Worm (Caenorhabditis elegans) whole organism, L3 larva: ENCODE results near the gene W01B6.6.

Experiments used
- egl-27 ChIP-seq: sonication (generic microtip); optimal IDR thresholded peaks from 4 replicates; lab custom pipeline; 2017; ENCODE audit warnings: missing biosample characterization, missing genetic modification reagents, missing genetic modification characterization
- fkh-10 ChIP-seq: sonication (generic microtip); optimal IDR thresholded peaks from 2 replicates; lab custom pipeline; 2017; ENCODE audit warnings: missing biosample characterization, missing genetic modification reagents, missing genetic modification characterization
- fos-1 ChIP-seq: fragments of 150-350 bp; optimal IDR thresholded peaks from 2 replicates; lab custom pipeline; 2014; ENCODE audit warnings: missing biosample characterization, missing genetic modification characterization
- jun-1 ChIP-seq: fragments of 150-350 bp; optimal IDR thresholded peaks from 2 replicates; lab custom pipeline; 2014; ENCODE audit warnings: missing biosample characterization, missing genetic modification reagents, missing genetic modification characterization
- lin-39 ChIP-seq: fragments of 150-350 bp; optimal IDR thresholded peaks from 2 replicates; lab custom pipeline; 2018; ENCODE audit warnings: missing biosample characterization, missing genetic modification reagents, missing genetic modification characterization
- nhr-12 ChIP-seq: fragments of 150-350 bp; optimal IDR thresholded peaks from 2 replicates; lab custom pipeline; 2014; ENCODE audit warnings: missing biosample characterization, missing genetic modification characterization
- nhr-28 ChIP-seq: fragments of 150-350 bp; optimal IDR thresholded peaks from 2 replicates; lab custom pipeline; 2014; ENCODE audit warnings: missing biosample characterization, missing genetic modification characterization
- pha-4 ChIP-seq: fragments of 150-350 bp; optimal IDR thresholded peaks from 2 replicates; lab custom pipeline; 2014; ENCODE audit warnings: missing biosample characterization, missing genetic modification reagents, missing genetic modification characterization
- skn-1 ChIP-seq: fragments of 150-350 bp; optimal IDR thresholded peaks from 2 replicates; lab custom pipeline; 2014; ENCODE audit warnings: missing biosample characterization, missing genetic modification characterization
- ztf-11 ChIP-seq: fragments of 150-350 bp; optimal IDR thresholded peaks from 2 replicates; lab custom pipeline; 2014; ENCODE audit warnings: missing biosample characterization, missing genetic modification characterization

ce11 chrIV:10075034-10075510 lies 5.8 kb upstream of the W01B6.6 start, which contains the start of the genes ttbk-4 and W01B6.4:
- no peak for TF ChIP-seq ztf-11
- TF ChIP-seq jun-1 (tag; lab: Kevin White, UChicago) = no peak
- TF ChIP-seq nhr-28 (tag; lab: Kevin White, UChicago) = no peak
- no peak for TF ChIP-seq skn-1 (tag; lab: Kevin White, UChicago)
- TF ChIP-seq fos-1 = no peak
- no peak for TF ChIP-seq lin-39 (tag; lab: Kevin White, UChicago)
- TF ChIP-seq fkh-10 (GFP tag; lab: Kevin White, UChicago) = no peak
- TF ChIP-seq nhr-12 (tag; lab: Kevin White, UChicago) = no peak
- no peak for TF ChIP-seq egl-27
- no peak for TF ChIP-seq pha-4 (tag; lab: Kevin White, UChicago)
